Fruit fly (Drosophila melanogaster) whole organism, embryonic: Measurements from ENCODE around the gene CG15160.
A peak's percentile ranks its signal among the peaks of the same experiment; 100 is the strongest.

Source experiments
- Awh ChIP-seq: fragments of 200-800 bp; sonication (Bioruptor generic); IDR thresholded peaks from 2 replicates; pipeline ENCODE4, ENCODE4 v1.3.6; 2022; ENCODE audit warnings: missing biosample characterization, missing genetic modification characterization
- B-H1 ChIP-seq: fragments of 200-800 bp; sonication (Bioruptor generic); IDR thresholded peaks from 3 replicates; pipeline ENCODE4 v1.3.6; 2022; ENCODE audit warnings: missing biosample characterization, missing genetic modification characterization
- CG1233 ChIP-seq: fragments of 200-800 bp; sonication (Bioruptor generic); optimal IDR thresholded peaks from 4 replicates; lab custom pipeline; 2018; ENCODE audit warnings: missing biosample characterization, mild to moderate bottlenecking, missing genetic modification characterization
- CG13624 ChIP-seq: fragments of 200-800 bp; sonication (Bioruptor generic); optimal IDR thresholded peaks from 2 replicates; lab custom pipeline; 2016; ENCODE audit warnings: missing biosample characterization, missing genetic modification characterization
- CG15269 ChIP-seq: fragments of 200-800 bp; sonication (Bioruptor generic); optimal IDR thresholded peaks from 2 replicates; lab custom pipeline; 2018; ENCODE audit warnings: missing biosample characterization, mild to moderate bottlenecking, missing genetic modification characterization, moderate library complexity
- CG15514 ChIP-seq: fragments of 200-800 bp; sonication (Bioruptor generic); optimal IDR thresholded peaks from 3 replicates; lab custom pipeline; 2017; ENCODE audit warnings: missing biosample characterization, missing genetic modification characterization, mild to moderate bottlenecking, moderate library complexity, missing genetic modification reagents
- CG17361 ChIP-seq: fragments of 200-800 bp; sonication (Bioruptor generic); IDR thresholded peaks from 3 replicates; pipeline ENCODE4 v1.3.6; 2022; ENCODE audit warnings: missing biosample characterization, missing genetic modification characterization
- CG17802 ChIP-seq: fragments of 200-800 bp; sonication (Bioruptor generic); optimal IDR thresholded peaks from 2 replicates; lab custom pipeline; 2018; ENCODE audit warnings: missing biosample characterization, mild to moderate bottlenecking, missing genetic modification characterization, moderate library complexity
- CG2202 ChIP-seq: fragments of 200-800 bp; sonication (Bioruptor generic); optimal IDR thresholded peaks from 2 replicates; lab custom pipeline; 2018; ENCODE audit warnings: missing biosample characterization, mild to moderate bottlenecking, missing genetic modification characterization
- CG2712 ChIP-seq: fragments of 200-800 bp; optimal IDR thresholded peaks from 3 replicates; lab custom pipeline; 2019; ENCODE audit warnings: missing biosample characterization, mild to moderate bottlenecking, missing genetic modification characterization, moderate library complexity
- CG2875 ChIP-seq: fragments of 200-800 bp; sonication (Bioruptor generic); optimal IDR thresholded peaks from 2 replicates; lab custom pipeline; 2017; ENCODE audit warnings: missing biosample characterization, mild to moderate bottlenecking, missing genetic modification characterization, missing genetic modification reagents
- CG31388 ChIP-seq: fragments of 200-800 bp; sonication (Bioruptor generic); optimal IDR thresholded peaks from 2 replicates; lab custom pipeline; 2016; ENCODE audit warnings: missing biosample characterization, missing genetic modification characterization
- CG3281 ChIP-seq: fragments of 200-800 bp; sonication (Bioruptor generic); optimal IDR thresholded peaks from 3 replicates; lab custom pipeline; 2017; ENCODE audit warnings: missing biosample characterization, mild to moderate bottlenecking, missing genetic modification characterization
- CG4360 ChIP-seq: fragments of 200-800 bp; sonication (Bioruptor generic); IDR thresholded peaks from 2 replicates; pipeline ENCODE4 v1.3.6; 2022; ENCODE audit warnings: missing biosample characterization, missing genetic modification characterization
- CG4854 ChIP-seq: fragments of 200-800 bp; sonication (Bioruptor generic); optimal IDR thresholded peaks from 2 replicates; lab custom pipeline; 2016; ENCODE audit warnings: missing biosample characterization, missing genetic modification characterization, inconsistent platforms
- CG5180 ChIP-seq: fragments of 200-800 bp; sonication (Bioruptor generic); optimal IDR thresholded peaks from 3 replicates; lab custom pipeline; 2017; ENCODE audit warnings: missing biosample characterization, missing genetic modification characterization, mild to moderate bottlenecking, moderate library complexity, missing genetic modification reagents
- CG6175 ChIP-seq: fragments of 200-800 bp; sonication (Bioruptor generic); IDR thresholded peaks from 3 replicates; pipeline ENCODE4 v1.3.6; 2022; ENCODE audit warnings: missing biosample characterization, missing genetic modification characterization
- CG6791 ChIP-seq: fragments of 200-800 bp; sonication (Bioruptor generic); IDR thresholded peaks from 3 replicates; pipeline ENCODE4 v1.3.6; 2022; ENCODE audit warnings: missing biosample characterization, missing genetic modification characterization; ENCODE audit not compliant: partially characterized antibody
- CG8478 ChIP-seq: fragments of >200 bp; optimal IDR thresholded peaks from 2 replicates; lab custom pipeline; 2018
- D19B ChIP-seq: fragments of 200-800 bp; sonication (Bioruptor generic); optimal IDR thresholded peaks from 2 replicates; lab custom pipeline; 2017; ENCODE audit warnings: missing biosample characterization, mild to moderate bottlenecking, missing genetic modification characterization
- Dad ChIP-seq: fragments of 200-800 bp; sonication (Bioruptor generic); optimal IDR thresholded peaks from 3 replicates; lab custom pipeline; 2016; ENCODE audit warnings: missing biosample characterization, missing genetic modification characterization
- Dbx ChIP-seq: fragments of 200-800 bp; sonication (Bioruptor generic); IDR thresholded peaks from 3 replicates; pipeline ENCODE4 v1.3.6; 2022; ENCODE audit warnings: missing biosample characterization, missing genetic modification characterization
- Dfd ChIP-seq, 2 experiments: fragments of >200 bp; optimal IDR thresholded peaks; 2 replicates each; lab custom pipeline; 2017; ENCODE audit warnings: missing biosample characterization in 2 of 2, missing genetic modification characterization in 2 of 2
- Dp ChIP-seq: fragments of 200-800 bp; sonication (Bioruptor generic); optimal IDR thresholded peaks from 2 replicates; lab custom pipeline; 2018; ENCODE audit warnings: missing biosample characterization, mild to moderate bottlenecking, missing genetic modification characterization, moderate library complexity
- Ets97D ChIP-seq: fragments of 200-800 bp; sonication (Bioruptor generic); optimal IDR thresholded peaks from 3 replicates; lab custom pipeline; 2016; ENCODE audit warnings: missing biosample characterization, missing genetic modification characterization
- Hr3 ChIP-seq: fragments of 200-800 bp; sonication (Bioruptor generic); optimal IDR thresholded peaks from 3 replicates; lab custom pipeline; 2016; ENCODE audit warnings: missing biosample characterization, missing genetic modification characterization
- Mrtf ChIP-seq: fragments of 200-800 bp; sonication (Bioruptor generic); IDR thresholded peaks from 3 replicates; pipeline ENCODE4 v1.3.6; 2022; ENCODE audit warnings: missing biosample characterization, missing genetic modification characterization
- NC2β ChIP-seq: fragments of 200-800 bp; sonication (Bioruptor generic); optimal IDR thresholded peaks from 2 replicates; lab custom pipeline; 2016; ENCODE audit warnings: missing biosample characterization, missing genetic modification characterization
- az2 ChIP-seq: fragments of 200-800 bp; sonication (Bioruptor generic); optimal IDR thresholded peaks from 3 replicates; lab custom pipeline; 2016; ENCODE audit warnings: missing biosample characterization, missing genetic modification characterization
- bbx ChIP-seq: fragments of 200-800 bp; sonication (Bioruptor generic); IDR thresholded peaks from 2 replicates; pipeline ENCODE4 v1.3.6; 2022; ENCODE audit warnings: missing biosample characterization, missing genetic modification characterization; ENCODE audit not compliant: partially characterized antibody
- cad ChIP-seq: fragments of >200 bp; optimal IDR thresholded peaks from 2 replicates; lab custom pipeline; 2017; ENCODE audit warnings: missing biosample characterization, missing genetic modification characterization
- caup ChIP-seq: fragments of 200-800 bp; sonication (Bioruptor generic); optimal IDR thresholded peaks from 3 replicates; lab custom pipeline; 2017; ENCODE audit warnings: missing biosample characterization, mild to moderate bottlenecking, missing genetic modification characterization, moderate library complexity; ENCODE audit not compliant: severe bottlenecking
- crc ChIP-seq: fragments of 200-800 bp; sonication (Bioruptor generic); optimal IDR thresholded peaks from 2 replicates; lab custom pipeline; 2016; ENCODE audit warnings: missing biosample characterization, missing genetic modification characterization
- emc ChIP-seq: fragments of 200-800 bp; sonication (Bioruptor generic); optimal IDR thresholded peaks from 2 replicates; lab custom pipeline; 2016; ENCODE audit warnings: missing biosample characterization, missing genetic modification characterization
- ewg ChIP-seq: fragments of 200-800 bp; sonication (Bioruptor generic); optimal IDR thresholded peaks from 3 replicates; lab custom pipeline; 2017; ENCODE audit warnings: mild to moderate bottlenecking, missing biosample characterization, missing genetic modification reagents, missing genetic modification characterization
- h ChIP-seq: fragments of >200 bp; optimal IDR thresholded peaks from 2 replicates; lab custom pipeline; 2017
- hbn ChIP-seq: fragments of 200-800 bp; sonication (Bioruptor generic); IDR thresholded peaks from 2 replicates; pipeline ENCODE4 v1.3.6; 2022; ENCODE audit warnings: missing biosample characterization, missing genetic modification characterization; ENCODE audit not compliant: partially characterized antibody
- lab ChIP-seq: fragments of 200-800 bp; sonication (Bioruptor generic); optimal IDR thresholded peaks from 3 replicates; lab custom pipeline; 2017; ENCODE audit warnings: missing biosample characterization, missing genetic modification characterization, mild to moderate bottlenecking, moderate library complexity, missing genetic modification reagents
- lola ChIP-seq, 3 experiments: fragments of >200 bp in 2 of 3; fragments of 200-800 bp in 1 of 3; sonication (Bioruptor generic) in 1 of 3; optimal IDR thresholded peaks; 2 replicates each; lab custom pipeline; 2017 to 2019; ENCODE audit warnings: missing biosample characterization in 3 of 3, missing genetic modification characterization in 3 of 3, mild to moderate bottlenecking in 1 of 3, moderate library complexity in 1 of 3
- onecut ChIP-seq: fragments of 200-800 bp; sonication (Bioruptor generic); IDR thresholded peaks from 2 replicates; pipeline ENCODE4 v1.3.6; 2022; ENCODE audit warnings: missing biosample characterization, missing genetic modification characterization
- pb ChIP-seq: fragments of 200-800 bp; sonication (Bioruptor generic); optimal IDR thresholded peaks from 3 replicates; lab custom pipeline; 2016; ENCODE audit warnings: missing biosample characterization, missing genetic modification characterization
- peb ChIP-seq: fragments of 200-800 bp; sonication (Bioruptor generic); IDR thresholded peaks from 2 replicates; pipeline ENCODE4 v1.3.6; 2022; ENCODE audit warnings: missing biosample characterization, missing genetic modification characterization
- run ChIP-seq: fragments of 200-800 bp; sonication (Bioruptor generic); optimal IDR thresholded peaks from 3 replicates; lab custom pipeline; 2018; ENCODE audit warnings: missing biosample characterization, mild to moderate bottlenecking, missing genetic modification characterization
- salm ChIP-seq: fragments of 200-800 bp; sonication (Bioruptor generic); optimal IDR thresholded peaks from 2 replicates; lab custom pipeline; 2018; ENCODE audit warnings: missing biosample characterization, mild to moderate bottlenecking, missing genetic modification characterization
- schlank ChIP-seq: fragments of 200-800 bp; sonication (Bioruptor generic); optimal IDR thresholded peaks from 2 replicates; lab custom pipeline; 2018; ENCODE audit warnings: missing biosample characterization, mild to moderate bottlenecking, missing genetic modification characterization
- seq ChIP-seq: fragments of 200-800 bp; sonication (Bioruptor generic); IDR thresholded peaks from 2 replicates; pipeline ENCODE4 v1.3.6; 2022; ENCODE audit warnings: missing biosample characterization, missing genetic modification characterization
- slbo ChIP-seq: fragments of 200-800 bp; sonication (Bioruptor generic); IDR thresholded peaks from 2 replicates; pipeline ENCODE4 v1.3.6; 2022; ENCODE audit warnings: missing biosample characterization, missing genetic modification characterization
- tgo ChIP-seq: fragments of 200-800 bp; sonication (Bioruptor generic); IDR thresholded peaks from 3 replicates; pipeline ENCODE4 v1.3.6; 2022; ENCODE audit warnings: missing biosample characterization, missing genetic modification characterization
- yki ChIP-seq: fragments of >200 bp; optimal IDR thresholded peaks from 3 replicates; lab custom pipeline; 2018
- zen ChIP-seq: fragments of 200-800 bp; sonication (Bioruptor generic); optimal IDR thresholded peaks from 3 replicates; lab custom pipeline; 2018; ENCODE audit warnings: missing biosample characterization, mild to moderate bottlenecking, missing genetic modification characterization, moderate library complexity

The CG15160 gene

DNA sequence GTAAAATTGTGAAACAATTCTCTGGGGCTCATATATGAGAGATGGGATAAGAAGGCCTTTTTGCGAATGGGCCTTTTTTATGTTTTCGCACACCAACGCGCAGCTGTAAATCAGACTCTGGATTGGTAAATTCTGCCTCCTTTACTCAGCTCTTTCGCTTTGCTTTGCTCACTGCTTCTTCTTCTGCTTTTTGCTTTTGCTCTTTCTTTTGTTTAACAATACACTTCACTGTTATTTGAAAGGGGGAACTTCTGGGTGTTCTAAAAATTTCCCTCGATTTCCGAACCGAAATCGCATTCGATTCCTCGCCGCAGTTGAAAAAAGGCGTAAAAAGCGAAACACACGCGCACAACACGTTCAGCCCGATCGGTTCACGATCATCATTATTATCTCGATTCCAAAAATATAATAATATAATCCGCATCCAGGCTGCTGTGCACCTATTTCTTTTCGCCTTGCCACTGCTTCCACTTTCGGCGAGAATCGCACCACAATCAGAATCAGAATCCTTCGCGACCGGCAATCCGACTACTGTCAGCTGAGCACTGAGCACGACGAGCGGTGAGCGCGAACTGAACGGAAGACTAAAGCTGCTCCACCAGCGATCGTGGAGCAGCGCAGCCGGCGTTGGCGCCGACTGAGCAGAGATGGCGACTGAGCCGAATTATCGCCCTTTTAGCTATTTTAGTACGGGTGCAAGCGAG, 18.8 kb upstream of the CG15160 start (continued):
- no peak for TF ChIP-seq Dad (GFP tag; lab: Kevin White, UChicago)
- TF ChIP-seq crc (GFP tag; lab: Kevin White, UChicago), result no peak
- TF ChIP-seq ewg (GFP tag; lab: Kevin White, UChicago), result no peak
- TF ChIP-seq az2, result no peak
- no peak for TF ChIP-seq NC2β
- TF ChIP-seq bbx (GFP tag; lab: Robert Waterston, UW), result peak; percentile 47; the same call in 1 of the 2 replicates
- no peak for TF ChIP-seq salm
- no peak for TF ChIP-seq Hr3 (GFP tag; lab: Kevin White, UChicago)
- no peak for TF ChIP-seq Dfd (GFP tag; optimal IDR thresholded peaks at IDR 0.05; lab: Kevin White, UChicago)
- TF ChIP-seq CG6175 (GFP tag; lab: Robert Waterston, UW), result 0 out of 3 replicates have a peak, but pooled peaks have one; percentile 21
- no peak for TF ChIP-seq D19B (GFP tag; lab: Kevin White, UChicago)
- no peak for TF ChIP-seq CG17802 (tag; lab: Kevin White, UChicago)
- peak; percentile 18 for TF ChIP-seq CG13624 (GFP tag; lab: Kevin White, UChicago)
- TF ChIP-seq CG15269 (tag; lab: Kevin White, UChicago), result peak; percentile 3
- TF ChIP-seq CG31388 (GFP tag; lab: Kevin White, UChicago), result no peak
- no peak for TF ChIP-seq CG2202
- no peak for TF ChIP-seq CG15514 (GFP tag; lab: Kevin White, UChicago)
- TF ChIP-seq run (tag; lab: Kevin White, UChicago), result no peak
- TF ChIP-seq CG5180 (GFP tag; lab: Kevin White, UChicago), result no peak
- TF ChIP-seq caup (GFP tag; lab: Kevin White, UChicago), result peak; percentile 44
- TF ChIP-seq CG4854 (GFP tag; lab: Kevin White, UChicago), result no peak
- TF ChIP-seq zen (tag; lab: Kevin White, UChicago), result no peak
- no peak for TF ChIP-seq Ets97D (GFP tag; lab: Kevin White, UChicago)
- no peak for TF ChIP-seq peb (GFP tag; lab: Robert Waterston, UW)
- TF ChIP-seq lab (GFP tag; lab: Kevin White, UChicago), result peak; percentile 20
- TF ChIP-seq slbo (GFP tag; lab: Robert Waterston, UW), result peak; percentile 40; the same call in 1 of the 2 replicates
- no peak; the same call in 2 of the 3 replicates for TF ChIP-seq B-H1 (GFP tag; lab: Robert Waterston, UW)
- TF ChIP-seq CG1233, result no peak
- TF ChIP-seq Awh (GFP tag; lab: Robert Waterston, UW), result no peak
- no peak for TF ChIP-seq CG8478
- no peak for TF ChIP-seq h (lab: Kevin White, UChicago)
- no peak for TF ChIP-seq seq
- TF ChIP-seq schlank (tag; lab: Kevin White, UChicago), result no peak
- TF ChIP-seq emc (GFP tag; lab: Kevin White, UChicago), result no peak
- no peak for TF ChIP-seq Mrtf
- TF ChIP-seq tgo, result no peak; the same call in 2 of the 3 replicates
- no peak for TF ChIP-seq cad
- 0 out of 3 replicates have a peak, but pooled peaks have one; percentile 43 for TF ChIP-seq Dbx (GFP tag; lab: Robert Waterston, UW)
- TF ChIP-seq Dp (GFP tag; lab: Kevin White, UChicago), result no peak
- no peak for TF ChIP-seq CG4360 (GFP tag; lab: Robert Waterston, UW)
- TF ChIP-seq CG17361 (GFP tag; lab: Robert Waterston, UW), result 0 out of 3 replicates have a peak, but pooled peaks have one; percentile 20
- TF ChIP-seq CG6791 (GFP tag; lab: Robert Waterston, UW), result 0 out of 3 replicates have a peak, but pooled peaks have one; percentile 44
- TF ChIP-seq pb, result no peak
- TF ChIP-seq onecut, result no peak
- peak; percentile 6 for TF ChIP-seq CG3281
- TF ChIP-seq CG2712 (tag; lab: Kevin White, UChicago), result no peak
- TF ChIP-seq yki, result no peak
- no peak for TF ChIP-seq hbn
- TF ChIP-seq CG2875 (GFP tag; lab: Kevin White, UChicago), result no peak
- no peak for TF ChIP-seq lola (GFP tag; optimal IDR thresholded peaks at IDR 0.05; lab: Kevin White, UChicago)
